Worm (Caenorhabditis elegans) whole organism, early embryonic: Measurements from ENCODE around the gene F09C6.10.

Experiments
- B0310.2 ChIP-seq: sonication (generic microtip); optimal IDR thresholded peaks from 2 replicates; lab custom pipeline; 2016; ENCODE audit warnings: mild to moderate bottlenecking, missing genetic modification characterization, missing compliant biosample characterization
- F13C5.2 ChIP-seq: sonication (generic microtip); optimal IDR thresholded peaks from 2 replicates; lab custom pipeline; 2017; ENCODE audit warnings: mild to moderate bottlenecking, missing genetic modification characterization, inconsistent platforms, missing compliant biosample characterization
- aly-1 ChIP-seq: sonication (generic microtip); optimal IDR thresholded peaks from 2 replicates; lab custom pipeline; 2016; ENCODE audit warnings: missing genetic modification characterization, missing compliant biosample characterization
- ama-1 ChIP-seq: fragments of 150-350 bp; optimal IDR thresholded peaks from 2 replicates; lab custom pipeline; 2014
- ceh-13 ChIP-seq: fragments of 200-800 bp; sonication (Bioruptor generic); optimal IDR thresholded peaks from 2 replicates; lab custom pipeline; 2018; ENCODE audit warnings: mild to moderate bottlenecking, missing genetic modification characterization, missing compliant biosample characterization
- ceh-36 ChIP-seq: sonication (generic microtip); optimal IDR thresholded peaks from 2 replicates; lab custom pipeline; 2016; ENCODE audit warnings: missing genetic modification characterization, inconsistent platforms, missing compliant biosample characterization
- ets-7 ChIP-seq: sonication (generic microtip); optimal IDR thresholded peaks from 2 replicates; lab custom pipeline; 2016; ENCODE audit warnings: missing genotype, missing genetic modification characterization, missing compliant biosample characterization
- flt-1 ChIP-seq: fragments of 200-800 bp; sonication (Bioruptor generic); IDR thresholded peaks from 2 replicates; pipeline ENCODE4 v1.3.6; 2022; ENCODE audit warnings: missing genetic modification characterization, missing compliant biosample characterization
- hmbx-1 ChIP-seq: sonication (generic microtip); optimal IDR thresholded peaks from 2 replicates; lab custom pipeline; 2016; ENCODE audit warnings: mild to moderate bottlenecking, missing genetic modification characterization, missing compliant biosample characterization
- hmg-4 ChIP-seq: fragments of 200-800 bp; sonication (Bioruptor generic); optimal IDR thresholded peaks from 2 replicates; lab custom pipeline; 2018; ENCODE audit warnings: mild to moderate bottlenecking, missing genetic modification characterization, missing compliant biosample characterization
- hnd-1 ChIP-seq: sonication (generic microtip); optimal IDR thresholded peaks from 2 replicates; lab custom pipeline; 2016; ENCODE audit warnings: missing genetic modification characterization, missing compliant biosample characterization
- pes-1 ChIP-seq: fragments of 200-800 bp; sonication (Bioruptor generic); IDR thresholded peaks from 2 replicates; pipeline ENCODE4 v1.3.6; 2022; ENCODE audit warnings: missing genetic modification reagents, missing genetic modification characterization, missing compliant biosample characterization
- scrt-1 ChIP-seq: fragments of 200-800 bp; sonication (Bioruptor generic); IDR thresholded peaks from 2 replicates; pipeline ENCODE4 v1.3.6; 2022; ENCODE audit warnings: missing genetic modification characterization, missing compliant biosample characterization
- sea-1 ChIP-seq: fragments of 200-800 bp; sonication (Bioruptor generic); conservative IDR thresholded peaks from 2 replicates; pipeline ENCODE4 v1.3.6; 2022; ENCODE audit warnings: missing genetic modification characterization, missing compliant biosample characterization
- tbx-11 ChIP-seq: fragments of 200-800 bp; sonication (Bioruptor generic); IDR thresholded peaks from 2 replicates; pipeline ENCODE4 v1.3.6; 2022; ENCODE audit warnings: missing genetic modification characterization, missing compliant biosample characterization
- tbx-37 ChIP-seq: fragments of 200-800 bp; sonication (Bioruptor generic); conservative IDR thresholded peaks from 2 replicates; pipeline ENCODE4 v1.3.6; 2022; ENCODE audit warnings: missing genetic modification reagents, missing genetic modification characterization, missing compliant biosample characterization
- tra-4 ChIP-seq: sonication (generic microtip); optimal IDR thresholded peaks from 2 replicates; lab custom pipeline; 2017; ENCODE audit warnings: missing genetic modification characterization, missing compliant biosample characterization

The F09C6.10 gene

ce11 chrV:16869740-16870139 is 46.2 kb downstream of the F09C6.10 start, which contains the start of gene clec-33:
clec-33 (minus strand) TSS chrV:16869840.
- TF ChIP-seq aly-1 (tag; lab: Kevin White, UChicago) (no peak), hmg-4 (no peak), tra-4 (tag; lab: Kevin White, UChicago) (no peak), ceh-13 (no peak), hnd-1 (tag; lab: Kevin White, UChicago) (no peak)

- no peak for TF ChIP-seq ceh-13
- TF ChIP-seq scrt-1 (GFP tag; lab: Robert Waterston, UW), result no peak
- no peak for TF ChIP-seq ceh-36 (tag; lab: Kevin White, UChicago)
- TF ChIP-seq flt-1 (GFP tag; lab: Robert Waterston, UW), result no peak
- no peak for TF ChIP-seq tbx-37 (GFP tag; lab: Robert Waterston, UW)
- no peak for TF ChIP-seq ama-1
- no peak for TF ChIP-seq pes-1
- TF ChIP-seq sea-1 (GFP tag; lab: Robert Waterston, UW), result no peak
- no peak for TF ChIP-seq hmbx-1 (tag; lab: Kevin White, UChicago)
- no peak for TF ChIP-seq aly-1 (tag; lab: Kevin White, UChicago)
- TF ChIP-seq B0310.2 (tag; lab: Kevin White, UChicago), result no peak
- TF ChIP-seq F13C5.2, result no peak
- no peak for TF ChIP-seq ets-7
- no peak for TF ChIP-seq tbx-11 (GFP tag; lab: Robert Waterston, UW)
- no peak for TF ChIP-seq tra-4 (tag; lab: Kevin White, UChicago)
- TF ChIP-seq hnd-1 (tag; lab: Kevin White, UChicago), result no peak
- no peak for TF ChIP-seq hmg-4
Measured at ce11 chrV:16865404-16865803, 50.6 kb downstream of the F09C6.10 start, which contains the start of gene clec-28. clec-28 (plus strand) TSS chrV:16865704.
